2 fruit fly cellular contexts compared by ENCODE assay signal in the genomic region with DNA sequence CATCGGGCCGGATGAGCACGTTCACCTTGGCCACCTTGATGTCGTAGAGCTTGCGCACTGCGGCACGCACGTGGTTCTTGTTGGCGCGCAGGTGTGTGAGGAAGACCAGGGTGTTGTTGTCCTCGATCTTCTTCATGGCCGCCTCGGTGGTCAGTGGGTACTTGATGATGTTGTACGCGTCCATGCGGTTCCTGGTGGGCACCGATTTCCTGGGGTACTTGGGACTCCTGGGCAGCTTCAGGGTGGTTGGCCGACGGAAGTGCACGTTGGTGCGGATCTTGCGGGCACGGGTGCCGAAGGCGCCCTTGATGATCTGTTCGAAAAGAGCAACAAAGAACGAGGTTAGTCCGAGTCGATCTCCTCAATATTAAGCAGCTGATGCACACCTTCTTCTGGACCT.
A peak's percentile ranks its signal among the peaks of the same experiment; 100 is the strongest.
TF ChIP-seq lines count a peak whose summit lies in the region.

No protein-coding gene starts in this region.

- no peak for TF ChIP-seq CTCF in whole organism, embryonic (GFP tag; optimal IDR thresholded peaks at IDR 0.05; lab: Kevin White, UChicago)

TF ChIP-seq in Kc167, 6 proteins besides CTCF, POLR2A, EP300 and RAD21:
- peak; percentile 94 for TF ChIP-seq ttk (optimal IDR thresholded peaks at IDR 0.05; lab: Kevin White, UChicago)
- TF ChIP-seq psq (optimal IDR thresholded peaks at IDR 0.05; lab: Kevin White, UChicago): no peak

TF ChIP-seq in whole organism, embryonic, 481 proteins besides CTCF, POLR2A, EP300 and RAD21:
- TF ChIP-seq lab (GFP tag; optimal IDR thresholded peaks at IDR 0.05; lab: Kevin White, UChicago) (no peak), al (GFP tag; IDR thresholded peaks at IDR 0.05; lab: Robert Waterston, UW) (no peak), Hand (GFP tag; optimal IDR thresholded peaks at IDR 0.05; lab: Kevin White, UChicago) (no peak), ken (GFP tag; IDR thresholded peaks at IDR 0.05; lab: Robert Waterston, UW) (no peak), Ets65A (GFP tag; lab: Kevin White, UChicago) (peak; percentile 46), so (GFP tag; IDR thresholded peaks at IDR 0.05; lab: Robert Waterston, UW) (no peak), caup (GFP tag; optimal IDR thresholded peaks at IDR 0.05; lab: Kevin White, UChicago; ENCODE audit: severe bottlenecking) (no peak), CG6689 (GFP tag; IDR thresholded peaks at IDR 0.05; lab: Robert Waterston, UW) (no peak), E2f2 (GFP tag; IDR thresholded peaks at IDR 0.05; lab: Robert Waterston, UW) (no peak), Antp (GFP tag; optimal IDR thresholded peaks at IDR 0.05; lab: Kevin White, UChicago) (no peak), Med (GFP tag; lab: Kevin White, UChicago) (peak; percentile 43)
